Fruit fly (Drosophila melanogaster) whole organism, pupa: Measurements from ENCODE around the gene CG7567.

Experiments used
- CG13204 ChIP-seq: fragments of 200-800 bp; sonication (Bioruptor generic); optimal IDR thresholded peaks from 2 replicates; lab custom pipeline; 2018; ENCODE audit warnings: missing biosample characterization, mild to moderate bottlenecking, missing genetic modification characterization, moderate library complexity
- CG14655 ChIP-seq: fragments of 200-800 bp; sonication (Bioruptor generic); optimal IDR thresholded peaks from 3 replicates; lab custom pipeline; 2017; ENCODE audit warnings: mild to moderate bottlenecking, missing biosample characterization, missing genetic modification reagents, missing genetic modification characterization
- CG32121 ChIP-seq: fragments of 200-800 bp; sonication (Bioruptor generic); IDR thresholded peaks from 2 replicates; pipeline ENCODE4 v1.3.6; 2022; ENCODE audit warnings: missing biosample characterization, missing genetic modification characterization
- CG4496 ChIP-seq: fragments of 200-800 bp; sonication (Bioruptor generic); IDR thresholded peaks from 3 replicates; pipeline ENCODE4 v1.3.6; 2022; ENCODE audit warnings: missing biosample characterization, missing genetic modification characterization
- CG8301 ChIP-seq: fragments of 200-800 bp; sonication (Bioruptor generic); optimal IDR thresholded peaks from 2 replicates; lab custom pipeline; 2018; ENCODE audit warnings: missing biosample characterization, mild to moderate bottlenecking, missing genetic modification characterization
- CG9948 ChIP-seq: fragments of 200-800 bp; sonication (Bioruptor generic); optimal IDR thresholded peaks from 2 replicates; lab custom pipeline; 2018; ENCODE audit warnings: missing biosample characterization, mild to moderate bottlenecking, missing genetic modification characterization, moderate library complexity
- EcR ChIP-seq: fragments of 200-800 bp; sonication (Bioruptor generic); optimal IDR thresholded peaks from 3 replicates; lab custom pipeline; 2019; ENCODE audit warnings: missing biosample characterization, missing genetic modification characterization, mild to moderate bottlenecking, moderate library complexity, missing genetic modification reagents
- Ets98B ChIP-seq: fragments of 200-800 bp; sonication (Bioruptor generic); IDR thresholded peaks from 2 replicates; pipeline ENCODE4 v1.3.6; 2022; ENCODE audit warnings: missing biosample characterization, missing genetic modification characterization
- Pif1A ChIP-seq: fragments of 200-800 bp; sonication (Bioruptor generic); optimal IDR thresholded peaks from 3 replicates; lab custom pipeline; 2016; ENCODE audit warnings: missing biosample characterization, missing genetic modification characterization
- Pif1B ChIP-seq: fragments of 200-800 bp; sonication (Bioruptor generic); optimal IDR thresholded peaks from 3 replicates; lab custom pipeline; 2016; ENCODE audit warnings: missing biosample characterization, missing genetic modification characterization
- Snoo ChIP-seq: fragments of 200-800 bp; sonication (Bioruptor generic); optimal IDR thresholded peaks from 3 replicates; lab custom pipeline; 2017; ENCODE audit warnings: missing biosample characterization, mild to moderate bottlenecking, missing genetic modification characterization, inconsistent platforms
- gl ChIP-seq: fragments of 200-800 bp; sonication (Bioruptor generic); optimal IDR thresholded peaks from 2 replicates; lab custom pipeline; 2018; ENCODE audit warnings: missing biosample characterization, mild to moderate bottlenecking, missing genetic modification characterization
- rn ChIP-seq: fragments of 200-800 bp; sonication (Bioruptor generic); IDR thresholded peaks from 2 replicates; pipeline ENCODE4 v1.3.6; 2022; ENCODE audit warnings: missing biosample characterization, missing genetic modification characterization

- TF ChIP-seq CG9948 (tag; lab: Kevin White, UChicago), result no peak
- no peak for TF ChIP-seq rn (GFP tag; lab: Robert Waterston, UW)
- TF ChIP-seq CG13204 (GFP tag; lab: Kevin White, UChicago), result no peak
- TF ChIP-seq gl (tag; lab: Kevin White, UChicago), result no peak
- TF ChIP-seq CG32121 (GFP tag; lab: Robert Waterston, UW), result no peak
- no peak for TF ChIP-seq CG14655 (GFP tag; lab: Kevin White, UChicago)
- no peak for TF ChIP-seq Snoo (tag; lab: Kevin White, UChicago)
- no peak for TF ChIP-seq Ets98B (GFP tag; lab: Robert Waterston, UW)
- TF ChIP-seq Pif1A (GFP tag; lab: Kevin White, UChicago), result no peak
- no peak for TF ChIP-seq CG8301
- TF ChIP-seq CG4496 (GFP tag; lab: Robert Waterston, UW), result no peak
- TF ChIP-seq EcR (GFP tag; lab: Kevin White, UChicago), result peak; percentile 38
- TF ChIP-seq Pif1B (GFP tag; lab: Kevin White, UChicago), result no peak
These were observed 2.7 kb downstream of the CG7567 start for dm6 chr3R:29585015-29585701.
